Worm (Caenorhabditis elegans): ENCODE results near the gene sra-30.

- TF ChIP-seq aly-1 (tag; optimal IDR thresholded peaks at IDR 0.05) (no peak), flt-1 (GFP tag; IDR thresholded peaks at IDR 0.05) (no peak), ets-7 (tag; optimal IDR thresholded peaks at IDR 0.05) (no peak), B0310.2 (tag; optimal IDR thresholded peaks at IDR 0.05) (no peak), ama-1 (optimal IDR thresholded peaks at IDR 0.05) (no peak)
Measured at ce11 chrIV:15168442-15168841, 34.4 kb downstream of the sra-30 start.

Data from whole organism, early embryonic.